Worm (Caenorhabditis elegans): ENCODE measurements around the gene duo-1.

- no peak for TF ChIP-seq ama-1 (optimal IDR thresholded peaks at IDR 0.05)
- no peak for TF ChIP-seq unc-62 (GFP tag; optimal IDR thresholded peaks at IDR 0.05)
- TF ChIP-seq nhr-11 (tag; optimal IDR thresholded peaks at IDR 0.05), result no peak
- TF ChIP-seq ceh-82 (tag; optimal IDR thresholded peaks at IDR 0.05), result no peak
- no peak for TF ChIP-seq unc-39 (tag; optimal IDR thresholded peaks at IDR 0.05)
- no peak for TF ChIP-seq aly-2 (tag; optimal IDR thresholded peaks at IDR 0.05)
- no peak for TF ChIP-seq egl-27 (tag; optimal IDR thresholded peaks at IDR 0.05)
- no peak for TF ChIP-seq elt-3 (tag; optimal IDR thresholded peaks at IDR 0.05)
- TF ChIP-seq nhr-25 (tag; optimal IDR thresholded peaks at IDR 0.05), result no peak
Observed at ce11 chrV:11583212-11583611, 28.8 kb downstream of the duo-1 start, which contains the start of gene srx-88.
